Worm (Caenorhabditis elegans) whole organism, mixed stage, embryonic: Measurements from ENCODE around the gene cab-1.

Experiments used
- blmp-1 ChIP-seq: fragments of 150-350 bp; optimal IDR thresholded peaks from 2 replicates; lab custom pipeline; 2014; ENCODE audit warnings: missing biosample characterization, missing genetic modification characterization
- cnd-1 ChIP-seq: fragments of 200-800 bp; sonication (Bioruptor generic); optimal IDR thresholded peaks from 2 replicates; lab custom pipeline; 2018; ENCODE audit warnings: mild to moderate bottlenecking, missing genetic modification characterization, missing compliant biosample characterization
- nhr-12 ChIP-seq: fragments of 150-350 bp; optimal IDR thresholded peaks from 2 replicates; lab custom pipeline; 2014; ENCODE audit warnings: missing biosample characterization, missing genetic modification characterization
- nhr-28 ChIP-seq: fragments of 150-350 bp; optimal IDR thresholded peaks from 2 replicates; lab custom pipeline; 2014; ENCODE audit warnings: missing biosample characterization, missing genetic modification characterization
- unc-39 ChIP-seq: fragments of 150-350 bp; optimal IDR thresholded peaks from 2 replicates; lab custom pipeline; 2014; ENCODE audit warnings: missing biosample characterization, missing genetic modification characterization
- unc-62 ChIP-seq: fragments of 150-350 bp; optimal IDR thresholded peaks from 2 replicates; lab custom pipeline; 2014; ENCODE audit warnings: missing biosample characterization, missing genetic modification reagents, missing genetic modification characterization

- TF ChIP-seq unc-62 (GFP tag; lab: Kevin White, UChicago) (no peak), nhr-28 (tag; lab: Kevin White, UChicago) (no peak), cnd-1 (no peak), blmp-1 (tag; lab: Kevin White, UChicago) (no peak), unc-39 (tag; lab: Kevin White, UChicago) (no peak), nhr-12 (no peak)
Observed at ce11 chrX:12242902-12243301, 30.2 kb upstream of the cab-1 start.
